Fruit fly (Drosophila melanogaster): Measurements from ENCODE around the gene CG8773.

DNA sequence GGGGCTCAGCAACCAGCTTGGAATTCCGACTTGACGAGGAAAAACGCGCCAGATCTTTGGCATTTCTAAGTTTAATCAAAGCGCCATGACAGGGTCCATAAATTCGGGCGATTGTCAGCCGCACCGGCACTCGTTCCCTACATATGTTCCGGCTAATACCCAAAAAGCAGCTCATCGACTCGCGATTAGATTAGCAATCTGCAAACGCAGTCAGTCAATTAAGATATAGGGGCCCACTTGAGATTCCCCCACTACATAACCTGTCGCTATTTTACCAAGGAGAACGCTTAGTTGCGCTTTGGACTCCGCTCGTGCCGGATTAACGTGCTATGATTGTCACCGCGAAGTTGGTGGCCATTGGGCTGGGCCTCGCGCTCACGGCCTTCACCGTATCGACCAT, at the start of gene CG8773:
- TF ChIP-seq CG16813 (GFP tag; IDR thresholded peaks at IDR 0.05; ENCODE audit: partially characterized antibody), result no peak
- no peak for TF ChIP-seq CG10366 (GFP tag; IDR thresholded peaks at IDR 0.05)

All from whole organism, embryonic.